Worm (Caenorhabditis elegans) whole organism, young adult: ENCODE measurements around the gene F57B9.3.

Experiments
- C17E4.6 ChIP-seq: fragments of 200-800 bp; sonication (Bioruptor generic); IDR thresholded peaks from 2 replicates; pipeline ENCODE4 v1.3.6; 2022; ENCODE audit warnings: missing genetic modification reagents, missing genetic modification characterization, missing compliant biosample characterization
- F22D6.2 ChIP-seq: sonication (generic microtip); optimal IDR thresholded peaks from 2 replicates; lab custom pipeline; 2016; ENCODE audit warnings: mild to moderate bottlenecking, missing genetic modification characterization, missing compliant biosample characterization
- F23B12.7 ChIP-seq: sonication (generic microtip); optimal IDR thresholded peaks from 2 replicates; lab custom pipeline; 2017; ENCODE audit warnings: missing genetic modification characterization, mild to moderate bottlenecking, missing compliant biosample characterization, antibody characterized with exemption, moderate library complexity; ENCODE audit not compliant: insufficient read depth
- F37B4.10 ChIP-seq: fragments of 200-800 bp; sonication (Bioruptor generic); IDR thresholded peaks from 2 replicates; pipeline ENCODE4 v1.3.6; 2022; ENCODE audit warnings: missing genetic modification characterization, missing compliant biosample characterization
- F55B11.4 ChIP-seq: sonication (generic microtip); optimal IDR thresholded peaks from 2 replicates; lab custom pipeline; 2016; ENCODE audit warnings: missing compliant biosample characterization, missing genetic modification characterization, borderline replicate concordance; ENCODE audit not compliant: insufficient read depth
- F57A8.1 ChIP-seq: fragments of 200-800 bp; sonication (Bioruptor generic); optimal IDR thresholded peaks from 2 replicates; lab custom pipeline; 2018; ENCODE audit warnings: mild to moderate bottlenecking, missing genetic modification characterization, moderate library complexity, missing compliant biosample characterization
- F57C9.4 ChIP-seq: sonication (generic microtip); optimal IDR thresholded peaks from 2 replicates; lab custom pipeline; 2017; ENCODE audit warnings: mild to moderate bottlenecking, missing genetic modification characterization, missing compliant biosample characterization
- akir-1 ChIP-seq: fragments of 200-800 bp; sonication (Bioruptor generic); optimal IDR thresholded peaks from 2 replicates; lab custom pipeline; 2018; ENCODE audit warnings: mild to moderate bottlenecking, missing genetic modification characterization, moderate library complexity, missing compliant biosample characterization
- ama-1 ChIP-seq, 3 experiments: fragments of 150-350 bp in 1 of 3; sonication (generic microtip) in 2 of 3; optimal IDR thresholded peaks; 2 replicates each; lab custom pipeline; 2014 to 2018; ENCODE audit warnings: missing biosample characterization in 2 of 3, missing genetic modification characterization in 2 of 3, missing genetic modification reagents in 2 of 3
- aptf-2 ChIP-seq: fragments of 200-800 bp; sonication (Bioruptor generic); conservative IDR thresholded peaks from 2 replicates; pipeline ENCODE4 v1.3.6; 2022; ENCODE audit warnings: missing genetic modification reagents, missing genetic modification characterization, missing compliant biosample characterization
- athp-1 ChIP-seq: sonication (generic microtip); optimal IDR thresholded peaks from 2 replicates; lab custom pipeline; 2017; ENCODE audit warnings: mild to moderate bottlenecking, missing genetic modification characterization, missing compliant biosample characterization
- attf-6 ChIP-seq: fragments of 200-800 bp; sonication (Bioruptor generic); IDR thresholded peaks from 2 replicates; pipeline ENCODE4 v1.3.6; 2022; ENCODE audit warnings: missing genetic modification reagents, missing genetic modification characterization, missing compliant biosample characterization
- ccch-3 ChIP-seq: fragments of 200-800 bp; sonication (Bioruptor generic); optimal IDR thresholded peaks from 2 replicates; lab custom pipeline; 2018; ENCODE audit warnings: mild to moderate bottlenecking, missing genetic modification characterization, missing compliant biosample characterization
- cebp-1 ChIP-seq, 2 experiments: fragments of 200-800 bp in 1 of 2; sonication (Bioruptor generic) in 1 of 2; sonication (generic microtip) in 1 of 2; IDR thresholded peaks in 1 of 2; optimal IDR thresholded peaks in 1 of 2; 2 replicates each; pipeline versions ENCODE4 v1.3.6 to Lab custom; 2017 to 2022; ENCODE audit warnings: missing compliant biosample characterization in 2 of 2, missing genetic modification characterization in 2 of 2, mild to moderate bottlenecking in 1 of 2, missing genetic modification reagents in 1 of 2, moderate library complexity in 1 of 2
- cebp-2 ChIP-seq: fragments of 200-800 bp; sonication (Bioruptor generic); IDR thresholded peaks from 2 replicates; pipeline ENCODE4 v1.3.6; 2022; ENCODE audit warnings: missing genetic modification characterization, missing compliant biosample characterization
- ceh-27 ChIP-seq: fragments of 200-800 bp; sonication (Bioruptor generic); optimal IDR thresholded peaks from 2 replicates; lab custom pipeline; 2018; ENCODE audit warnings: mild to moderate bottlenecking, missing genetic modification characterization, moderate library complexity, missing compliant biosample characterization
- ceh-40 ChIP-seq: fragments of 200-800 bp; sonication (Bioruptor generic); IDR thresholded peaks from 2 replicates; pipeline ENCODE4 v1.3.6; 2022; ENCODE audit warnings: missing genetic modification characterization, missing compliant biosample characterization
- ceh-79 ChIP-seq: sonication (generic microtip); optimal IDR thresholded peaks from 2 replicates; lab custom pipeline; 2017; ENCODE audit warnings: mild to moderate bottlenecking, missing genetic modification characterization, missing compliant biosample characterization
- dox-1 ChIP-seq: fragments of 200-800 bp; sonication (Bioruptor generic); IDR thresholded peaks from 2 replicates; pipeline ENCODE4 v1.3.6; 2022; ENCODE audit warnings: missing genetic modification reagents, missing genetic modification characterization, missing compliant biosample characterization
- dpff-1 ChIP-seq: sonication (generic microtip); optimal IDR thresholded peaks from 2 replicates; lab custom pipeline; 2017; ENCODE audit warnings: mild to moderate bottlenecking, missing genetic modification characterization, missing compliant biosample characterization
- dpl-1 ChIP-seq: fragments of 150-350 bp; optimal IDR thresholded peaks from 2 replicates; lab custom pipeline; 2014; ENCODE audit warnings: missing biosample characterization, missing genetic modification reagents, missing genetic modification characterization
- efl-1 ChIP-seq: fragments of 150-350 bp; optimal IDR thresholded peaks from 2 replicates; lab custom pipeline; 2014; ENCODE audit warnings: missing biosample characterization, missing genetic modification reagents, missing genetic modification characterization
- egl-44 ChIP-seq: fragments of 200-800 bp; sonication (Bioruptor generic); IDR thresholded peaks from 2 replicates; pipeline ENCODE4 v1.3.6; 2022; ENCODE audit warnings: missing genetic modification reagents, missing genetic modification characterization, missing compliant biosample characterization
- ekl-4 ChIP-seq: fragments of 200-800 bp; sonication (Bioruptor generic); IDR thresholded peaks from 2 replicates; pipeline ENCODE4 v1.3.6; 2022; ENCODE audit warnings: missing genetic modification reagents, missing genetic modification characterization, missing compliant biosample characterization
- fkh-3 ChIP-seq: sonication (generic microtip); optimal IDR thresholded peaks from 2 replicates; lab custom pipeline; 2016; ENCODE audit warnings: mild to moderate bottlenecking, missing genetic modification characterization, missing compliant biosample characterization
- hlh-12 ChIP-seq: sonication (generic microtip); optimal IDR thresholded peaks from 2 replicates; lab custom pipeline; 2016; ENCODE audit warnings: missing genetic modification characterization, missing compliant biosample characterization
- hlh-26 ChIP-seq: fragments of 200-800 bp; sonication (Bioruptor generic); conservative IDR thresholded peaks from 2 replicates; pipeline ENCODE4 v1.3.6; 2022; ENCODE audit warnings: missing genetic modification reagents, missing genetic modification characterization, missing compliant biosample characterization
- hsf-1 ChIP-seq: fragments of 200-800 bp; sonication (Bioruptor generic); IDR thresholded peaks from 2 replicates; pipeline ENCODE4 v1.3.6; 2022; ENCODE audit warnings: missing genetic modification reagents, missing genetic modification characterization, missing compliant biosample characterization
- lir-1 ChIP-seq: fragments of 200-800 bp; sonication (Bioruptor generic); conservative IDR thresholded peaks from 2 replicates; pipeline ENCODE4 v1.3.6; 2022; ENCODE audit warnings: missing genetic modification reagents, missing genetic modification characterization, missing compliant biosample characterization
- madf-3 ChIP-seq: fragments of 200-800 bp; sonication (Bioruptor generic); IDR thresholded peaks from 2 replicates; pipeline ENCODE4 v1.3.6; 2022; ENCODE audit warnings: missing genetic modification reagents, missing genetic modification characterization, missing compliant biosample characterization
- nfyb-1 ChIP-seq: fragments of 200-800 bp; sonication (Bioruptor generic); IDR thresholded peaks from 2 replicates; pipeline ENCODE4 v1.3.6; 2022; ENCODE audit warnings: missing genetic modification reagents, missing genetic modification characterization, missing compliant biosample characterization
- nhr-27 ChIP-seq: fragments of 200-800 bp; sonication (Bioruptor generic); optimal IDR thresholded peaks from 2 replicates; lab custom pipeline; 2018; ENCODE audit warnings: mild to moderate bottlenecking, missing genetic modification characterization, moderate library complexity, missing compliant biosample characterization
- rpc-1 ChIP-seq, 2 experiments: fragments of 150-350 bp in 1 of 2; sonication (generic microtip) in 1 of 2; optimal IDR thresholded peaks; 2 replicates each; lab custom pipeline; 2014 to 2018; ENCODE audit warnings: missing biosample characterization in 1 of 2, missing genetic modification characterization in 1 of 2, missing genetic modification reagents in 1 of 2, missing genotype in 1 of 2
- sea-2 ChIP-seq: fragments of 200-800 bp; sonication (Bioruptor generic); IDR thresholded peaks from 2 replicates; pipeline ENCODE4 v1.3.6; 2022; ENCODE audit warnings: missing genetic modification characterization, missing compliant biosample characterization
- snpc-1.1 ChIP-seq: sonication (generic microtip); optimal IDR thresholded peaks from 2 replicates; lab custom pipeline; 2017; ENCODE audit warnings: missing genetic modification characterization, mild to moderate bottlenecking, missing compliant biosample characterization, antibody characterized with exemption, moderate library complexity, missing genotype, missing genetic modification reagents; ENCODE audit not compliant: insufficient read depth
- snpc-3.4 ChIP-seq: sonication (generic microtip); optimal IDR thresholded peaks from 2 replicates; lab custom pipeline; 2017; ENCODE audit warnings: missing genetic modification characterization, mild to moderate bottlenecking, missing compliant biosample characterization, antibody characterized with exemption, moderate library complexity, missing genotype, missing genetic modification reagents
- snpc-4 ChIP-seq, 5 experiments: fragments of 150-350 bp in 1 of 5; sonication (generic microtip) in 4 of 5; optimal IDR thresholded peaks; 2 replicates each; lab custom pipeline; 2014 to 2018; ENCODE audit warnings: missing genetic modification characterization in 5 of 5, missing biosample characterization in 3 of 5, antibody characterized with exemption in 2 of 5, mild to moderate bottlenecking in 2 of 5, missing compliant biosample characterization in 2 of 5, missing genotype in 2 of 5, moderate library complexity in 2 of 5, missing genetic modification reagents in 1 of 5
- tbp1 ChIP-seq: fragments of 200-800 bp; sonication (Bioruptor generic); optimal IDR thresholded peaks from 2 replicates; lab custom pipeline; 2018; ENCODE audit warnings: mild to moderate bottlenecking, missing genetic modification characterization, missing compliant biosample characterization
- unc-130 ChIP-seq: sonication (generic microtip); optimal IDR thresholded peaks from 2 replicates; lab custom pipeline; 2016; ENCODE audit warnings: missing genetic modification reagents, missing genetic modification characterization, missing compliant biosample characterization
- unc-62 ChIP-seq: fragments of 150-350 bp; optimal IDR thresholded peaks from 2 replicates; lab custom pipeline; 2014; ENCODE audit warnings: missing biosample characterization, missing genetic modification reagents, missing genetic modification characterization
- xnd-1 ChIP-seq: sonication (generic microtip); optimal IDR thresholded peaks from 2 replicates; lab custom pipeline; 2016; ENCODE audit warnings: missing genotype, missing genetic modification reagents, missing genetic modification characterization, missing compliant biosample characterization
- zim-3 ChIP-seq: sonication (generic microtip); optimal IDR thresholded peaks from 2 replicates; lab custom pipeline; 2017; ENCODE audit warnings: mild to moderate bottlenecking, missing genetic modification characterization, moderate library complexity, missing compliant biosample characterization
- ztf-18 ChIP-seq: sonication (generic microtip); optimal IDR thresholded peaks from 2 replicates; lab custom pipeline; 2016; ENCODE audit warnings: missing genotype, mild to moderate bottlenecking, missing genetic modification characterization, missing compliant biosample characterization
- ztf-26 ChIP-seq: sonication (generic microtip); optimal IDR thresholded peaks from 2 replicates; lab custom pipeline; 2017; ENCODE audit warnings: missing genetic modification characterization, missing compliant biosample characterization
- ztf-28 ChIP-seq: fragments of 200-800 bp; sonication (Bioruptor generic); IDR thresholded peaks from 2 replicates; pipeline ENCODE4 v1.3.6; 2022; ENCODE audit warnings: missing genetic modification reagents, missing genetic modification characterization, missing compliant biosample characterization

Gene F57B9.3

ce11 chrIII:6906409-6906808 lies 33.2 kb upstream of the F57B9.3 start, which contains the start of gene T07E3.2:
Gene T07E3.2, plus strand, starts transcription at chrIII:6906709.
- TF ChIP-seq lir-1 (no peak), dpl-1 (GFP tag; lab: Kevin White, UChicago) (no peak), ceh-40 (GFP tag; lab: Robert Waterston, UW) (no peak), sea-2 (GFP tag; lab: Robert Waterston, UW) (no peak), ccch-3 (GFP tag; lab: Kevin White, UChicago) (no peak), hsf-1 (GFP tag; lab: Robert Waterston, UW) (no peak), attf-6 (GFP tag; lab: Robert Waterston, UW) (no peak), snpc-1.1 (tag; lab: Kevin White, UChicago) (no peak), unc-130 (GFP tag; lab: Kevin White, UChicago) (no peak), F55B11.4 (no peak), fkh-3 (tag; lab: Kevin White, UChicago) (no peak), ztf-28 (GFP tag; lab: Robert Waterston, UW) (no peak), F37B4.10 (GFP tag; lab: Robert Waterston, UW) (no peak), ztf-18 (tag; lab: Kevin White, UChicago) (no peak), tbp1 (no peak), F23B12.7 (tag; lab: Kevin White, UChicago) (no peak)

ce11 chrIII:6912381-6912780 lies 27.2 kb upstream of the F57B9.3 start, which contains the start of gene pdf-1:
Gene pdf-1, minus strand, starts transcription at chrIII:6912481.
- TF ChIP-seq C17E4.6 (GFP tag; lab: Robert Waterston, UW) (no peak), fkh-3 (tag; lab: Kevin White, UChicago) (no peak), nfyb-1 (GFP tag; lab: Robert Waterston, UW) (no peak), akir-1 (GFP tag; lab: Kevin White, UChicago) (no peak), F57A8.1 (GFP tag; lab: Kevin White, UChicago) (no peak), ceh-27 (no peak), unc-62 (GFP tag; lab: Kevin White, UChicago) (no peak), nhr-27 (no peak), egl-44 (GFP tag; lab: Robert Waterston, UW) (no peak), F22D6.2 (tag; lab: Kevin White, UChicago) (no peak), dox-1 (GFP tag; lab: Robert Waterston, UW) (no peak), hlh-26 (GFP tag; lab: Robert Waterston, UW) (no peak), zim-3 (no peak), cebp-1 (GFP tag; IDR thresholded peaks at IDR 0.05; lab: Robert Waterston, UW) (no peak), cebp-1 (tag; optimal IDR thresholded peaks at IDR 0.05; lab: Kevin White, UChicago) (no peak), cebp-2 (GFP tag; lab: Robert Waterston, UW) (no peak), athp-1 (tag; lab: Kevin White, UChicago) (no peak), hlh-12 (tag; lab: Kevin White, UChicago) (no peak), madf-3 (GFP tag; lab: Robert Waterston, UW) (no peak), snpc-4 (GFP tag; optimal IDR thresholded peaks at IDR 0.05; lab: Kevin White, UChicago) (no peak), snpc-4 (tag; optimal IDR thresholded peaks at IDR 0.05; lab: Kevin White, UChicago) (no peak)

- TF ChIP-seq ztf-26 (tag; lab: Kevin White, UChicago): no peak
- TF ChIP-seq snpc-4 (GFP tag; optimal IDR thresholded peaks at IDR 0.05; lab: Kevin White, UChicago): no peak
- TF ChIP-seq snpc-4 (tag; optimal IDR thresholded peaks at IDR 0.05; lab: Kevin White, UChicago): no peak
- TF ChIP-seq ekl-4 (GFP tag; lab: Robert Waterston, UW): no peak
- no peak for TF ChIP-seq ama-1 (optimal IDR thresholded peaks at IDR 0.05; lab: Kevin White, UChicago)
- no peak for TF ChIP-seq ama-1 (GFP tag; optimal IDR thresholded peaks at IDR 0.05; lab: Kevin White, UChicago)
- TF ChIP-seq fkh-3 (tag; lab: Kevin White, UChicago): no peak
- no peak for TF ChIP-seq snpc-3.4 (tag; lab: Kevin White, UChicago)
- TF ChIP-seq F57C9.4 (tag; lab: Kevin White, UChicago): no peak
- TF ChIP-seq hlh-12 (tag; lab: Kevin White, UChicago): no peak
- no peak for TF ChIP-seq aptf-2 (GFP tag; lab: Robert Waterston, UW)
- no peak for TF ChIP-seq dpff-1 (tag; lab: Kevin White, UChicago)
- no peak for TF ChIP-seq xnd-1 (tag; lab: Kevin White, UChicago)
- TF ChIP-seq athp-1 (tag; lab: Kevin White, UChicago): no peak
- TF ChIP-seq efl-1 (GFP tag; lab: Kevin White, UChicago): no peak
- TF ChIP-seq ceh-79 (tag; lab: Kevin White, UChicago): no peak
- TF ChIP-seq rpc-1 (optimal IDR thresholded peaks at IDR 0.05; lab: Kevin White, UChicago): no peak
- TF ChIP-seq rpc-1 (tag; optimal IDR thresholded peaks at IDR 0.05; lab: Kevin White, UChicago): no peak
These were observed 24.8 kb upstream of the F57B9.3 start for ce11 chrIII:6914840-6915239.
